Fruit fly (Drosophila melanogaster) whole organism, embryonic: Measurements from ENCODE around the gene Etfb.

Experiments used
- Atf3 ChIP-seq: fragments of 200-800 bp; sonication (Bioruptor generic); optimal IDR thresholded peaks from 3 replicates; lab custom pipeline; 2016; ENCODE audit warnings: missing biosample characterization, missing genetic modification characterization
- Atf6 ChIP-seq: fragments of 200-800 bp; sonication (Bioruptor generic); IDR thresholded peaks from 2 replicates; pipeline ENCODE4 v1.3.6; 2022; ENCODE audit warnings: missing biosample characterization, missing genetic modification characterization
- B-H1 ChIP-seq: fragments of 200-800 bp; sonication (Bioruptor generic); IDR thresholded peaks from 3 replicates; pipeline ENCODE4 v1.3.6; 2022; ENCODE audit warnings: missing biosample characterization, missing genetic modification characterization
- CG10366 ChIP-seq: fragments of 200-800 bp; sonication (Bioruptor generic); IDR thresholded peaks from 2 replicates; pipeline ENCODE4 v1.3.6; 2022; ENCODE audit warnings: missing biosample characterization, missing genetic modification characterization
- CG11085 ChIP-seq: fragments of 200-800 bp; sonication (Bioruptor generic); IDR thresholded peaks from 2 replicates; pipeline ENCODE4 v1.3.6; 2022; ENCODE audit warnings: missing biosample characterization, missing genetic modification characterization
- CG14667 ChIP-seq: fragments of 200-800 bp; sonication (Bioruptor generic); IDR thresholded peaks from 2 replicates; pipeline ENCODE4 v1.3.6; 2022; ENCODE audit warnings: missing biosample characterization, missing genetic modification characterization
- CG1603 ChIP-seq: fragments of 200-800 bp; sonication (Bioruptor generic); optimal IDR thresholded peaks from 2 replicates; lab custom pipeline; 2019; ENCODE audit warnings: missing biosample characterization, mild to moderate bottlenecking, missing genetic modification characterization, moderate library complexity
- CG17359 ChIP-seq: fragments of 200-800 bp; sonication (Bioruptor generic); optimal IDR thresholded peaks from 3 replicates; lab custom pipeline; 2018; ENCODE audit warnings: missing biosample characterization, mild to moderate bottlenecking, missing genetic modification characterization, moderate library complexity
- CG18619 ChIP-seq: fragments of 200-800 bp; sonication (Bioruptor generic); optimal IDR thresholded peaks from 3 replicates; lab custom pipeline; 2017; ENCODE audit warnings: missing biosample characterization, mild to moderate bottlenecking, missing genetic modification characterization
- CG2129 ChIP-seq: fragments of 200-800 bp; sonication (Bioruptor generic); IDR thresholded peaks from 2 replicates; pipeline ENCODE4 v1.3.6; 2022; ENCODE audit warnings: missing biosample characterization, missing genetic modification characterization; ENCODE audit not compliant: partially characterized antibody
- CG2712 ChIP-seq: fragments of 200-800 bp; optimal IDR thresholded peaks from 3 replicates; lab custom pipeline; 2019; ENCODE audit warnings: missing biosample characterization, mild to moderate bottlenecking, missing genetic modification characterization, moderate library complexity
- CG30020 ChIP-seq: fragments of 200-800 bp; optimal IDR thresholded peaks from 2 replicates; lab custom pipeline; 2019; ENCODE audit warnings: missing biosample characterization, mild to moderate bottlenecking, missing genetic modification characterization, moderate library complexity
- CG3407 ChIP-seq: fragments of 200-800 bp; sonication (Bioruptor generic); optimal IDR thresholded peaks from 2 replicates; lab custom pipeline; 2018; ENCODE audit warnings: missing biosample characterization, mild to moderate bottlenecking, missing genetic modification characterization
- CG34422 ChIP-seq: fragments of 200-800 bp; sonication (Bioruptor generic); IDR thresholded peaks from 3 replicates; pipeline ENCODE4 v1.3.6; 2022; ENCODE audit warnings: missing biosample characterization, missing genetic modification characterization
- CG4854 ChIP-seq: fragments of 200-800 bp; sonication (Bioruptor generic); optimal IDR thresholded peaks from 2 replicates; lab custom pipeline; 2016; ENCODE audit warnings: missing biosample characterization, missing genetic modification characterization, inconsistent platforms
- CG7745 ChIP-seq: fragments of 200-800 bp; sonication (Bioruptor generic); optimal IDR thresholded peaks from 2 replicates; lab custom pipeline; 2018; ENCODE audit warnings: missing biosample characterization, mild to moderate bottlenecking, missing genetic modification characterization, moderate library complexity
- CG8944 ChIP-seq: fragments of 200-800 bp; sonication (Bioruptor generic); optimal IDR thresholded peaks from 3 replicates; lab custom pipeline; 2016; ENCODE audit warnings: missing biosample characterization, missing genetic modification characterization
- CG9437 ChIP-seq: fragments of 200-800 bp; sonication (Bioruptor generic); optimal IDR thresholded peaks from 2 replicates; lab custom pipeline; 2018; ENCODE audit warnings: missing biosample characterization, mild to moderate bottlenecking, missing genetic modification characterization
- Dad ChIP-seq: fragments of 200-800 bp; sonication (Bioruptor generic); optimal IDR thresholded peaks from 3 replicates; lab custom pipeline; 2016; ENCODE audit warnings: missing biosample characterization, missing genetic modification characterization
- Dbx ChIP-seq: fragments of 200-800 bp; sonication (Bioruptor generic); IDR thresholded peaks from 3 replicates; pipeline ENCODE4 v1.3.6; 2022; ENCODE audit warnings: missing biosample characterization, missing genetic modification characterization
- Deaf1 ChIP-seq: fragments of 200-800 bp; optimal IDR thresholded peaks from 3 replicates; lab custom pipeline; 2019; ENCODE audit warnings: missing biosample characterization, mild to moderate bottlenecking, missing genetic modification characterization, moderate library complexity
- Dip3 ChIP-seq: fragments of 200-800 bp; sonication (Bioruptor generic); optimal IDR thresholded peaks from 3 replicates; lab custom pipeline; 2016; ENCODE audit warnings: missing biosample characterization, missing genetic modification characterization
- Drgx ChIP-seq: fragments of 200-800 bp; sonication (Bioruptor generic); IDR thresholded peaks from 2 replicates; pipeline ENCODE4 v1.3.6; 2022; ENCODE audit warnings: missing biosample characterization, missing genetic modification characterization
- Ets65A ChIP-seq: fragments of 200-800 bp; sonication (Bioruptor generic); peaks from one replicate; lab custom pipeline; 2016; ENCODE audit warnings: missing biosample characterization, missing genetic modification characterization
- Ets97D ChIP-seq: fragments of 200-800 bp; sonication (Bioruptor generic); optimal IDR thresholded peaks from 3 replicates; lab custom pipeline; 2016; ENCODE audit warnings: missing biosample characterization, missing genetic modification characterization
- Fer3 ChIP-seq: fragments of 200-800 bp; sonication (Bioruptor generic); optimal IDR thresholded peaks from 2 replicates; lab custom pipeline; 2018; ENCODE audit warnings: missing biosample characterization, mild to moderate bottlenecking, missing genetic modification characterization, moderate library complexity
- H2.0 ChIP-seq: fragments of 200-800 bp; sonication (Bioruptor generic); IDR thresholded peaks from 2 replicates; pipeline ENCODE4 v1.3.6; 2022; ENCODE audit warnings: missing biosample characterization, missing genetic modification characterization
- HmgD ChIP-seq: fragments of 200-800 bp; sonication (Bioruptor generic); optimal IDR thresholded peaks from 3 replicates; lab custom pipeline; 2016; ENCODE audit warnings: missing biosample characterization, missing genetic modification characterization
- MBD-R2 ChIP-seq: fragments of 200-800 bp; sonication (Bioruptor generic); IDR thresholded peaks from 2 replicates; pipeline ENCODE4 v1.3.6; 2022; ENCODE audit warnings: missing biosample characterization, missing genetic modification characterization
- NK7.1 ChIP-seq: fragments of 200-800 bp; sonication (Bioruptor generic); optimal IDR thresholded peaks from 3 replicates; lab custom pipeline; 2016; ENCODE audit warnings: missing biosample characterization, missing genetic modification characterization
- Nf-YC ChIP-seq: fragments of 200-800 bp; optimal IDR thresholded peaks from 3 replicates; lab custom pipeline; 2019; ENCODE audit warnings: missing biosample characterization, mild to moderate bottlenecking, missing genetic modification characterization, moderate library complexity
- Oaz ChIP-seq: fragments of 200-800 bp; sonication (Bioruptor generic); IDR thresholded peaks from 2 replicates; pipeline ENCODE4 v1.3.6; 2022; ENCODE audit warnings: missing biosample characterization, missing genetic modification characterization
- Ptx1 ChIP-seq: fragments of 200-800 bp; sonication (Bioruptor generic); IDR thresholded peaks from 2 replicates; pipeline ENCODE4 v1.3.6; 2022; ENCODE audit warnings: missing biosample characterization, missing genetic modification characterization
- Rfx ChIP-seq: fragments of 200-800 bp; sonication (Bioruptor generic); IDR thresholded peaks from 2 replicates; pipeline ENCODE4 v1.3.6; 2022; ENCODE audit warnings: missing biosample characterization, missing genetic modification characterization
- Scr ChIP-seq: fragments of 200-800 bp; sonication (Bioruptor generic); IDR thresholded peaks from 2 replicates; pipeline ENCODE4 v1.3.6; 2022; ENCODE audit warnings: missing biosample characterization, missing genetic modification characterization; ENCODE audit not compliant: partially characterized antibody
- ci ChIP-seq: fragments of 200-800 bp; sonication (Bioruptor generic); IDR thresholded peaks from 3 replicates; pipeline ENCODE4 v1.3.6; 2022; ENCODE audit warnings: missing biosample characterization, missing genetic modification characterization
- dan ChIP-seq: fragments of 200-800 bp; sonication (Bioruptor generic); IDR thresholded peaks from 2 replicates; pipeline ENCODE4 v1.3.6; 2022; ENCODE audit warnings: missing biosample characterization, missing genetic modification characterization
- disco-r ChIP-seq: fragments of 200-800 bp; sonication (Bioruptor generic); optimal IDR thresholded peaks from 2 replicates; lab custom pipeline; 2016; ENCODE audit warnings: missing biosample characterization, missing genetic modification characterization
- emc ChIP-seq: fragments of 200-800 bp; sonication (Bioruptor generic); optimal IDR thresholded peaks from 2 replicates; lab custom pipeline; 2016; ENCODE audit warnings: missing biosample characterization, missing genetic modification characterization
- eve ChIP-seq, 2 experiments: fragments of >200 bp; optimal IDR thresholded peaks; 2 replicates each; lab custom pipeline; 2017; ENCODE audit warnings: missing biosample characterization in 2 of 2, missing genetic modification characterization in 2 of 2
- fu2 ChIP-seq: fragments of 200-800 bp; sonication (Bioruptor generic); optimal IDR thresholded peaks from 2 replicates; lab custom pipeline; 2016; ENCODE audit warnings: missing biosample characterization, missing genetic modification characterization
- ham ChIP-seq: fragments of 200-800 bp; sonication (Bioruptor generic); IDR thresholded peaks from 2 replicates; pipeline ENCODE4 v1.3.6; 2022; ENCODE audit warnings: missing biosample characterization, missing genetic modification characterization
- hth ChIP-seq: fragments of >200 bp; optimal IDR thresholded peaks from 2 replicates; lab custom pipeline; 2017; ENCODE audit warnings: inconsistent platforms
- ind ChIP-seq: fragments of 200-800 bp; sonication (Bioruptor generic); optimal IDR thresholded peaks from 3 replicates; lab custom pipeline; 2016; ENCODE audit warnings: missing biosample characterization, missing genetic modification characterization
- lola ChIP-seq, 3 experiments: fragments of >200 bp in 2 of 3; fragments of 200-800 bp in 1 of 3; sonication (Bioruptor generic) in 1 of 3; optimal IDR thresholded peaks; 2 replicates each; lab custom pipeline; 2017 to 2019; ENCODE audit warnings: missing biosample characterization in 3 of 3, missing genetic modification characterization in 3 of 3, mild to moderate bottlenecking in 1 of 3, moderate library complexity in 1 of 3
- psq ChIP-seq: fragments of 200-800 bp; sonication (Bioruptor generic); optimal IDR thresholded peaks from 2 replicates; lab custom pipeline; 2017; ENCODE audit warnings: missing biosample characterization, missing genetic modification characterization
- row ChIP-seq: fragments of 200-800 bp; sonication (Bioruptor generic); IDR thresholded peaks from 3 replicates; pipeline ENCODE4 v1.3.6; 2022; ENCODE audit warnings: missing biosample characterization, missing genetic modification characterization
- salm ChIP-seq: fragments of 200-800 bp; sonication (Bioruptor generic); optimal IDR thresholded peaks from 2 replicates; lab custom pipeline; 2018; ENCODE audit warnings: missing biosample characterization, mild to moderate bottlenecking, missing genetic modification characterization
- sens-2 ChIP-seq: fragments of 200-800 bp; sonication (Bioruptor generic); IDR thresholded peaks from 2 replicates; pipeline ENCODE4 v1.3.6; 2022; ENCODE audit warnings: missing biosample characterization, missing genetic modification characterization
- sim ChIP-seq: fragments of 200-800 bp; sonication (Bioruptor generic); IDR thresholded peaks from 2 replicates; pipeline ENCODE4 v1.3.6; 2022; ENCODE audit warnings: missing biosample characterization, missing genetic modification characterization
- sna ChIP-seq: fragments of 200-800 bp; sonication (Bioruptor generic); IDR thresholded peaks from 2 replicates; pipeline ENCODE4 v1.3.6; 2022; ENCODE audit warnings: missing biosample characterization, missing genetic modification characterization; ENCODE audit not compliant: partially characterized antibody
- sqz ChIP-seq: fragments of 200-800 bp; sonication (Bioruptor generic); optimal IDR thresholded peaks from 3 replicates; lab custom pipeline; 2018; ENCODE audit warnings: missing biosample characterization, mild to moderate bottlenecking, missing genetic modification characterization
- wor ChIP-seq: fragments of 200-800 bp; sonication (Bioruptor generic); IDR thresholded peaks from 2 replicates; pipeline ENCODE4 v1.3.6; 2022; ENCODE audit warnings: missing biosample characterization, missing genetic modification characterization
- yki ChIP-seq: fragments of >200 bp; optimal IDR thresholded peaks from 3 replicates; lab custom pipeline; 2018

Gene Etfb

dm6 chr3R:29757226-29757625 lies 45.5 kb downstream of the Etfb start (continued):
- no peak for TF ChIP-seq lola (GFP tag; optimal IDR thresholded peaks at IDR 0.05; lab: Kevin White, UChicago)
- no peak for TF ChIP-seq sna (GFP tag; lab: Robert Waterston, UW)
- peak; percentile 35 for TF ChIP-seq CG17359 (tag; lab: Kevin White, UChicago)
- TF ChIP-seq B-H1 (GFP tag; lab: Robert Waterston, UW) = no peak
- TF ChIP-seq CG2712 (tag; lab: Kevin White, UChicago) = no peak
- no peak; the same call in 1 of the 2 replicates for TF ChIP-seq Rfx
- TF ChIP-seq wor (GFP tag; lab: Robert Waterston, UW) = no peak
- peak; percentile 46 for TF ChIP-seq CG3407 (GFP tag; lab: Kevin White, UChicago)
- TF ChIP-seq Nf-YC = no peak
- TF ChIP-seq Drgx (GFP tag; lab: Robert Waterston, UW) = peak; percentile 36
- no peak for TF ChIP-seq CG7745 (tag; lab: Kevin White, UChicago)
- no peak for TF ChIP-seq Dip3 (GFP tag; lab: Kevin White, UChicago)
- peak; percentile 0 for TF ChIP-seq Deaf1
- TF ChIP-seq CG34422 (GFP tag; lab: Robert Waterston, UW) = no peak
- no peak for TF ChIP-seq hth
- peak; percentile 69; the same call in 2 of the 3 replicates for TF ChIP-seq ci
- TF ChIP-seq ind = no peak
- TF ChIP-seq Dbx (GFP tag; lab: Robert Waterston, UW) = 0 out of 3 replicates have a peak, but pooled peaks have one; percentile 40
- TF ChIP-seq Atf3 (GFP tag; lab: Kevin White, UChicago) = peak; percentile 0
- TF ChIP-seq Ets65A (GFP tag; lab: Kevin White, UChicago) = no peak
- TF ChIP-seq Ptx1 (GFP tag; lab: Robert Waterston, UW) = no peak
- no peak for TF ChIP-seq dan (GFP tag; lab: Robert Waterston, UW)
- TF ChIP-seq MBD-R2 (GFP tag; lab: Robert Waterston, UW) = peak; percentile 13; the same call in 1 of the 2 replicates
- no peak for TF ChIP-seq row
- no peak for TF ChIP-seq eve (GFP tag; optimal IDR thresholded peaks at IDR 0.05; lab: Kevin White, UChicago)
- no peak for TF ChIP-seq HmgD
- TF ChIP-seq yki = no peak
- TF ChIP-seq CG14667 (GFP tag; lab: Robert Waterston, UW) = no peak
- TF ChIP-seq sqz (GFP tag; lab: Kevin White, UChicago) = no peak
- no peak for TF ChIP-seq emc (GFP tag; lab: Kevin White, UChicago)
- TF ChIP-seq Dad = no peak
- TF ChIP-seq CG4854 (GFP tag; lab: Kevin White, UChicago) = no peak
- no peak for TF ChIP-seq CG9437 (GFP tag; lab: Kevin White, UChicago)
- TF ChIP-seq CG10366 (GFP tag; lab: Robert Waterston, UW) = no peak
- no peak for TF ChIP-seq CG18619 (GFP tag; lab: Kevin White, UChicago)
- no peak for TF ChIP-seq psq
- TF ChIP-seq CG2129 = no peak
- TF ChIP-seq CG8944 = no peak
- TF ChIP-seq CG1603 (tag; lab: Kevin White, UChicago) = peak; percentile 59
- TF ChIP-seq Ets97D = no peak
- no peak for TF ChIP-seq Scr (GFP tag; lab: Robert Waterston, UW)
- no peak for TF ChIP-seq sim (GFP tag; lab: Robert Waterston, UW)
- TF ChIP-seq sens-2 (GFP tag; lab: Robert Waterston, UW) = no peak
- TF ChIP-seq fu2 (GFP tag; lab: Kevin White, UChicago) = no peak
- TF ChIP-seq NK7.1 (GFP tag; lab: Kevin White, UChicago) = no peak
- TF ChIP-seq ham (GFP tag; lab: Robert Waterston, UW) = no peak
- TF ChIP-seq disco-r (GFP tag; lab: Kevin White, UChicago) = no peak
- TF ChIP-seq CG30020 = no peak
- TF ChIP-seq Atf6 (GFP tag; lab: Robert Waterston, UW) = no peak
- TF ChIP-seq H2.0 (GFP tag; lab: Robert Waterston, UW) = no peak
- TF ChIP-seq CG11085 (GFP tag; lab: Robert Waterston, UW) = no peak
- no peak for TF ChIP-seq Oaz (GFP tag; lab: Robert Waterston, UW)
- no peak for TF ChIP-seq salm (tag; lab: Kevin White, UChicago)
- peak; percentile 17 for TF ChIP-seq Fer3 (tag; lab: Kevin White, UChicago)
